Fruit fly (Drosophila melanogaster) whole organism, adult: Measurements from ENCODE around the gene CG43185.

Experiments
- CG12768 ChIP-seq: fragments of 200-800 bp; sonication (Bioruptor generic); optimal IDR thresholded peaks from 2 replicates; lab custom pipeline; 2017; ENCODE audit warnings: missing biosample characterization, missing genetic modification characterization, mild to moderate bottlenecking, moderate library complexity, missing genetic modification reagents
- cnc ChIP-seq, 2 experiments: fragments of >200 bp; optimal IDR thresholded peaks; 2 replicates each; lab custom pipeline; 2017
- toe ChIP-seq: fragments of 200-800 bp; sonication (Bioruptor generic); optimal IDR thresholded peaks from 2 replicates; lab custom pipeline; 2016; ENCODE audit warnings: missing biosample characterization, missing genetic modification characterization

- no peak for TF ChIP-seq cnc (optimal IDR thresholded peaks at IDR 0.05; lab: Kevin White, UChicago)
- TF ChIP-seq toe = no peak
- no peak for TF ChIP-seq CG12768 (GFP tag; lab: Kevin White, UChicago)
These were observed 3.5 kb upstream of the CG43185 start for dm6 chr2L:5881181-5881580.
